Worm (Caenorhabditis elegans): Measurements from ENCODE around the gene pmp-2.

Gene pmp-2

ce11 chrII:6836762-6837566 lies 50.6 kb downstream of the pmp-2 start (continued):
- TF ChIP-seq ceh-63 (GFP tag; optimal IDR thresholded peaks at IDR 0.05) (no peak), fkh-10 (GFP tag; optimal IDR thresholded peaks at IDR 0.05) (no peak), ceh-88 (GFP tag; IDR thresholded peaks at IDR 0.05) (no peak), hlh-17 (GFP tag; optimal IDR thresholded peaks at IDR 0.05; ENCODE audit: borderline replicate concordance) (no peak), hlh-4 (tag; optimal IDR thresholded peaks at IDR 0.05) (no peak), nhr-20 (tag; optimal IDR thresholded peaks at IDR 0.05) (peak; percentile 8)

- TF ChIP-seq pag-3 (tag; optimal IDR thresholded peaks at IDR 0.05; ENCODE audit: borderline replicate concordance, insufficient read depth) = peak; percentile 4
- peak in 1 of 2 experiments; percentile 11 for TF ChIP-seq egl-27 (tag; optimal IDR thresholded peaks at IDR 0.05)
- TF ChIP-seq efl-1 (optimal IDR thresholded peaks at IDR 0.05) = no peak
- TF ChIP-seq efl-1 (GFP tag; optimal IDR thresholded peaks at IDR 0.05 in 1 of 2) = peak in 1 of 2 experiments; percentile 70
- no peak for TF ChIP-seq nhr-71 (tag; optimal IDR thresholded peaks at IDR 0.05)
- TF ChIP-seq blmp-1 (tag; optimal IDR thresholded peaks at IDR 0.05) = peak; percentile 3
- TF ChIP-seq sup-37 (GFP tag; optimal IDR thresholded peaks at IDR 0.05) = no peak
- peak; percentile 32 for TF ChIP-seq mep-1 (tag; optimal IDR thresholded peaks at IDR 0.05)
- no peak for TF ChIP-seq efl-3 (GFP tag; optimal IDR thresholded peaks at IDR 0.05)
- peak; percentile 45 for TF ChIP-seq lin-14 (GFP tag; optimal IDR thresholded peaks at IDR 0.05)
- TF ChIP-seq irx-1 (tag; optimal IDR thresholded peaks at IDR 0.05) = peak; percentile 18
Observed at ce11 chrII:6835972-6836595, 51.5 kb downstream of the pmp-2 start.

ce11 chrII:6835500-6835899 lies 52.1 kb downstream of the pmp-2 start:
- TF ChIP-seq jun-1 (tag; optimal IDR thresholded peaks at IDR 0.05) (no peak), nhr-20 (tag; optimal IDR thresholded peaks at IDR 0.05) (peak; percentile 36), dsc-1 (tag; optimal IDR thresholded peaks at IDR 0.05) (peak; percentile 8), nhr-90 (tag; optimal IDR thresholded peaks at IDR 0.05; ENCODE audit: poor library complexity) (no peak), mep-1 (tag; optimal IDR thresholded peaks at IDR 0.05) (peak; percentile 63), tbx-2 (tag; optimal IDR thresholded peaks at IDR 0.05) (peak; percentile 31), alr-1 (tag; optimal IDR thresholded peaks at IDR 0.05; ENCODE audit: borderline replicate concordance) (no peak), ceh-82 (tag; optimal IDR thresholded peaks at IDR 0.05) (peak in 1 of 3 experiments; percentile 29), egl-13 (tag; optimal IDR thresholded peaks at IDR 0.05) (no peak), ceh-8 (GFP tag; optimal IDR thresholded peaks at IDR 0.05) (peak; percentile 2), ztf-4 (tag; optimal IDR thresholded peaks at IDR 0.05) (no peak), mab-9 (GFP tag; IDR thresholded peaks at IDR 0.05) (no peak), egl-27 (tag; optimal IDR thresholded peaks at IDR 0.05) (peak in 1 of 2 experiments; percentile 85), vab-15 (tag; optimal IDR thresholded peaks at IDR 0.05) (peak; percentile 61), lin-39 (tag; optimal IDR thresholded peaks at IDR 0.05) (no peak), lin-14 (GFP tag; optimal IDR thresholded peaks at IDR 0.05) (peak; percentile 88), lsy-2 (tag; optimal IDR thresholded peaks at IDR 0.05) (peak; percentile 3 to 67), blmp-1 (tag; optimal IDR thresholded peaks at IDR 0.05) (peak; percentile 85), swsn-7 (tag; optimal IDR thresholded peaks at IDR 0.05) (peak; percentile 11), nhr-47 (tag; optimal IDR thresholded peaks at IDR 0.05) (peak; percentile 2), zag-1 (tag; optimal IDR thresholded peaks at IDR 0.05) (no peak), nhr-85 (tag) (peak; percentile 93), snu-23 (GFP tag; optimal IDR thresholded peaks at IDR 0.05) (peak; percentile 43), lin-15B (tag; optimal IDR thresholded peaks at IDR 0.05) (no peak), lin-35 (GFP tag; optimal IDR thresholded peaks at IDR 0.05) (peak in 1 of 2 experiments; percentile 22), efl-1 (optimal IDR thresholded peaks at IDR 0.05) (peak; percentile 13 to 21), efl-1 (GFP tag; optimal IDR thresholded peaks at IDR 0.05 in 1 of 2) (no peak), nhr-71 (tag; optimal IDR thresholded peaks at IDR 0.05) (peak; percentile 27), elt-3 (tag; optimal IDR thresholded peaks at IDR 0.05) (peak in 1 of 6 experiments; percentile 50), fkh-4 (tag; optimal IDR thresholded peaks at IDR 0.05; ENCODE audit: borderline replicate concordance) (no peak)
